Worm (Caenorhabditis elegans) whole organism, L4 larva: Measurements from ENCODE around the gene dsl-6.
"Not testable (repeated sequence)": the region's sequence is repeated elsewhere in the genome, so short reads cannot be mapped to it uniquely, and the experiment has no call there.

Source experiments
- D1046.2 ChIP-seq: fragments of 200-800 bp; sonication (Bioruptor generic); IDR thresholded peaks from 2 replicates; pipeline ENCODE4 v1.3.6; 2022; ENCODE audit warnings: missing genetic modification characterization, missing compliant biosample characterization
- F26F4.8 ChIP-seq: fragments of 200-800 bp; sonication (Bioruptor generic); conservative IDR thresholded peaks from 2 replicates; pipeline ENCODE4 v1.3.6; 2022; ENCODE audit warnings: missing genetic modification characterization, missing compliant biosample characterization
- F49E8.2 ChIP-seq: sonication (generic microtip); optimal IDR thresholded peaks from 2 replicates; lab custom pipeline; 2016; ENCODE audit warnings: missing compliant biosample characterization, mild to moderate bottlenecking, missing genetic modification characterization, borderline replicate concordance
- Y105C5A.15 ChIP-seq: fragments of 200-800 bp; sonication (Bioruptor generic); IDR thresholded peaks from 2 replicates; pipeline ENCODE4 v1.3.6; 2022; ENCODE audit warnings: missing genetic modification characterization, missing compliant biosample characterization
- Y48G9A.11 ChIP-seq: fragments of 200-800 bp; sonication (Bioruptor generic); IDR thresholded peaks from 2 replicates; pipeline ENCODE4 v1.3.6; 2022; ENCODE audit warnings: missing genetic modification reagents, missing genetic modification characterization, missing compliant biosample characterization
- Y5F2A.4 ChIP-seq: fragments of 200-800 bp; sonication (Bioruptor generic); optimal IDR thresholded peaks from 2 replicates; lab custom pipeline; 2018; ENCODE audit warnings: mild to moderate bottlenecking, missing genetic modification characterization, missing compliant biosample characterization
- arid-1 ChIP-seq: fragments of 200-800 bp; sonication (Bioruptor generic); conservative IDR thresholded peaks from 2 replicates; pipeline ENCODE4 v1.3.6; 2022; ENCODE audit warnings: missing genetic modification reagents, missing genetic modification characterization, missing compliant biosample characterization
- ceh-32 ChIP-seq: sonication (generic microtip); optimal IDR thresholded peaks from 2 replicates; lab custom pipeline; 2016; ENCODE audit warnings: mild to moderate bottlenecking, missing genetic modification characterization, missing compliant biosample characterization; ENCODE audit not compliant: poor library complexity
- ctbp-1 ChIP-seq: fragments of 200-800 bp; sonication (Bioruptor generic); IDR thresholded peaks from 2 replicates; pipeline ENCODE4 v1.3.6; 2022; ENCODE audit warnings: missing genetic modification reagents, missing genetic modification characterization, missing compliant biosample characterization
- daf-19 ChIP-seq: fragments of 200-800 bp; sonication (Bioruptor generic); conservative IDR thresholded peaks from 2 replicates; pipeline ENCODE4 v1.3.6; 2022; ENCODE audit warnings: missing genetic modification characterization, missing compliant biosample characterization
- dmd-8 ChIP-seq: fragments of 200-800 bp; sonication (Bioruptor generic); IDR thresholded peaks from 2 replicates; pipeline ENCODE4 v1.3.6; 2022; ENCODE audit warnings: missing genetic modification characterization, missing compliant biosample characterization
- fos-1 ChIP-seq: fragments of 150-350 bp; optimal IDR thresholded peaks from 2 replicates; lab custom pipeline; 2014; ENCODE audit warnings: missing biosample characterization, missing genetic modification characterization
- lim-7 ChIP-seq: fragments of 200-800 bp; sonication (Bioruptor generic); IDR thresholded peaks from 2 replicates; pipeline ENCODE4 v1.3.6; 2022; ENCODE audit warnings: missing genetic modification characterization, missing compliant biosample characterization
- lin-38 ChIP-seq: fragments of 200-800 bp; sonication (Bioruptor generic); IDR thresholded peaks from 2 replicates; pipeline ENCODE4 v1.3.6; 2022; ENCODE audit warnings: missing genetic modification reagents, missing genetic modification characterization, missing compliant biosample characterization
- mdt-29 ChIP-seq: fragments of 200-800 bp; sonication (Bioruptor generic); IDR thresholded peaks from 2 replicates; pipeline ENCODE4 v1.3.6; 2022; ENCODE audit warnings: missing genetic modification reagents, missing genetic modification characterization, missing compliant biosample characterization
- mes-2 ChIP-seq: sonication (generic microtip); optimal IDR thresholded peaks from 2 replicates; lab custom pipeline; 2016; ENCODE audit warnings: missing genotype, mild to moderate bottlenecking, missing genetic modification characterization, missing compliant biosample characterization; ENCODE audit not compliant: poor library complexity, severe bottlenecking
- nhr-6 ChIP-seq: fragments of 150-350 bp; optimal IDR thresholded peaks from 2 replicates; lab custom pipeline; 2014; ENCODE audit warnings: missing biosample characterization, missing genetic modification characterization
- pha-4 ChIP-seq, 2 experiments: fragments of 150-350 bp in 1 of 2; fragments of 200-800 bp in 1 of 2; sonication (Bioruptor generic) in 1 of 2; IDR thresholded peaks in 1 of 2; optimal IDR thresholded peaks in 1 of 2; 2 replicates each; pipeline versions ENCODE4 v1.3.6 to Lab custom; 2014 to 2022; ENCODE audit warnings: missing genetic modification characterization in 2 of 2, missing genetic modification reagents in 2 of 2, missing biosample characterization in 1 of 2, missing compliant biosample characterization in 1 of 2
- pqm-1 ChIP-seq: sonication (generic microtip); optimal IDR thresholded peaks from 2 replicates; lab custom pipeline; 2017; ENCODE audit warnings: missing biosample characterization, missing genetic modification characterization
- snpc-1.2 ChIP-seq: fragments of 200-800 bp; sonication (Bioruptor generic); IDR thresholded peaks from 2 replicates; pipeline ENCODE4 v1.3.6; 2022; ENCODE audit warnings: missing genetic modification reagents, missing genetic modification characterization, missing compliant biosample characterization
- unc-130 ChIP-seq: sonication (generic microtip); optimal IDR thresholded peaks from 2 replicates; lab custom pipeline; 2016; ENCODE audit warnings: missing genetic modification reagents, missing genetic modification characterization, missing compliant biosample characterization
- unc-62 ChIP-seq, 3 experiments: fragments of 150-350 bp in 1 of 3; sonication (generic microtip); optimal IDR thresholded peaks in 2 of 3; peaks in 1 of 3; 1 replicate in 1 of 3; 2 replicates in 2 of 3; lab custom pipeline; 2014 to 2017; ENCODE audit warnings: missing biosample characterization in 3 of 3, missing genetic modification characterization in 3 of 3, missing genetic modification reagents in 3 of 3, missing genotype in 1 of 3
- vab-7 ChIP-seq: fragments of 200-800 bp; sonication (Bioruptor generic); IDR thresholded peaks from 2 replicates; pipeline ENCODE4 v1.3.6; 2022; ENCODE audit warnings: missing genetic modification reagents, missing genetic modification characterization, missing compliant biosample characterization
- zfp-3 ChIP-seq: fragments of 200-800 bp; sonication (Bioruptor generic); conservative IDR thresholded peaks from 2 replicates; pipeline ENCODE4 v1.3.6; 2022; ENCODE audit warnings: missing genetic modification reagents, missing genetic modification characterization, missing compliant biosample characterization

dsl-6 gene

DNA sequence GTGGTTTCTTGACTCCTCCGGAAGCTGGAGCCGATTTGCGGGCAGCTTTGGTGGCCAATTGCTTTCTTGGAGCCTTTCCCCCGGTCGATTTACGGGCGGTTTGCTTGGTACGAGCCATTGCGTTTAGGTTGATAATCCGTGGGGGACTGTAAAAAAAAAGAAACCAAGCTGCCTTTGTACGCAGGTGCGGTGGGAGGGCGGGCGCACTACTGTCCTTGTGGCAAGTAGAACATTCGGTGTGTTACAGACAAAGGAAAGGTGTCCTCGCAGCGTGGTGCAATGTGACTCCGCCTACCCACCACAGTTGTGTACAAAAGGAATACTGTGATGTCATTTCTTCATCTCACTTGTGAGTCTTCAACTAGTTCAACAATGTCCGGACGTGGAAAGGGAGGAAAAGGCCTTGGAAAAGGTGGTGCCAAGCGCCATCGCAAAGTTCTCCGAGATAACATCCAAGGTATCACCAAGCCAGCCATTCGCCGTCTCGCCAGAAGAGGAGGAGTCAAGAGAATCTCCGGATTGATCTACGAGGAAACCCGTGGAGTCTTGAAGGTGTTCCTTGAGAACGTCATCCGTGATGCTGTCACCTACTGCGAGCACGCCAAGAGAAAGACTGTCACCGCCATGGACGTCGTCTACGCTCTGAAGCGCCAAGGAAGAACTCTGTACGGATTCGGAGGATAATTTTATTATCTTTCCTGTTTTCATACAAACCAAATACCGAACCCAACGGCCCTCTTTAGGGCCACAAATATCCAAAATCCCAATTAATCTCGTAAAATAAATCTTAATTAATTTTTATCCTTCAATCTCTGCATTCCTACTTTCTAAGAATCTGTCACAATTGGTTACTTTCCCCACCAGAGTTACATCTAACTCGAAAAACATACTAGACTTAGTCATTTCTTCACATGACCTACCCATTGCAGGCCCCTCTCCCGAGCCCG is 8.9 kb upstream of the dsl-6 start, which contains the start of the genes his-63 and his-64:
Gene his-63, minus strand, starts transcription at position 118 of the 947 bp plus-strand sequence.
Gene his-64, plus strand, starts transcription at position 373 of the 947 bp plus-strand sequence.
- TF ChIP-seq ctbp-1: 0 out of 2 replicates have a peak, but pooled peaks have one; percentile 17
- TF ChIP-seq F49E8.2 (tag; lab: Kevin White, UChicago): peak; percentile 25
- TF ChIP-seq lim-7: peak; percentile 32; the same call in 1 of the 2 replicates
- TF ChIP-seq nhr-6 (tag; lab: Kevin White, UChicago): peak; percentile 12
- TF ChIP-seq mes-2 (tag; lab: Kevin White, UChicago): peak; percentile 45
- 0 out of 2 replicates have a peak, but pooled peaks have one; percentile 8 for TF ChIP-seq pha-4 (GFP tag; IDR thresholded peaks at IDR 0.05; lab: Robert Waterston, UW)
- TF ChIP-seq pha-4 (tag; optimal IDR thresholded peaks at IDR 0.05; lab: Kevin White, UChicago): not testable (repeated sequence)
- TF ChIP-seq lin-38: peak; percentile 55; the same call in 1 of the 2 replicates
- TF ChIP-seq F26F4.8 (GFP tag; lab: Robert Waterston, UW): 0 out of 2 replicates have a peak, but pooled peaks have one; percentile 56
- peak; percentile 74 for TF ChIP-seq Y48G9A.11 (GFP tag; lab: Robert Waterston, UW)
- TF ChIP-seq snpc-1.2 (GFP tag; lab: Robert Waterston, UW): peak; percentile 78
- 0 out of 2 replicates have a peak, but pooled peaks have one; percentile 49 for TF ChIP-seq Y105C5A.15 (GFP tag; lab: Robert Waterston, UW)

- TF ChIP-seq arid-1 (GFP tag; lab: Robert Waterston, UW) (0 out of 2 replicates have a peak, but pooled peaks have one; percentile 17), snpc-1.2 (GFP tag; lab: Robert Waterston, UW) (peak; percentile 50; the same call in 1 of the 2 replicates), lin-38 (peak; percentile 33; the same call in 1 of the 2 replicates), dmd-8 (GFP tag; lab: Robert Waterston, UW) (0 out of 2 replicates have a peak, but pooled peaks have one; percentile 7)
These were observed 8.0 kb upstream of the dsl-6 start for ce11 chrIV:11406127-11406526.

ce11 chrIV:11403288-11403991 is 5.3 kb upstream of the dsl-6 start, which contains the start of the genes memi-3 and cyp-31A2:
Gene memi-3, minus strand, starts transcription at chrIV:11403338.
Gene cyp-31A2, plus strand, starts transcription at chrIV:11403961.
- TF ChIP-seq unc-62 (GFP tag; optimal IDR thresholded peaks at IDR 0.05 in 1 of 2; lab: Kevin White, UChicago): peak in 1 of 2 experiments; percentile 34
- TF ChIP-seq unc-62 (tag; optimal IDR thresholded peaks at IDR 0.05; lab: Kevin White, UChicago): no peak
- peak; percentile 11 for TF ChIP-seq unc-130
- TF ChIP-seq zfp-3 (GFP tag; lab: Robert Waterston, UW): no peak
- TF ChIP-seq, all 104 proteins: peak for 2

DNA sequence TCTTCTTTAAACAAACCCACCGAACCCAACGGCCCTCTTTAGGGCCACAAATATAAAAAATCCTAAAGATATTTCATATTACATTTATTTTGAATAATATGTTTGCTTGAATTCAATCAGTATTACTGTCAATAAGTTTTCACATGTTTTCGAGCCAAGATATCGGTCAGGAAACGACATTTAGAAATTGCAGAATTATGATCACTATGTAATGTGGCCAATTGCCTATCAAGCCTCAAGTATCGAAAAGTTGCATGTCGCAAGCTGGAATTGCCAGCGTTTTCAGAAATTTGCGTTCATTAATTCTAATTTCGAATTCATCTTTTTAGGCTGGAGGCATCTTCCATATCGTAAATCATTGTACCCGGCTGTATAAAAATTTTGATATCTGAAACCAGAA is 3.4 kb upstream of the dsl-6 start:
- TF ChIP-seq pqm-1 (tag; lab: Kevin White, UChicago) (no peak), ceh-32 (tag; lab: Kevin White, UChicago) (no peak), vab-7 (GFP tag; lab: Robert Waterston, UW) (0 out of 2 replicates have a peak, but pooled peaks have one; percentile 25), Y5F2A.4 (GFP tag; lab: Kevin White, UChicago) (no peak), daf-19 (GFP tag; lab: Robert Waterston, UW) (peak; percentile 68), dmd-8 (GFP tag; lab: Robert Waterston, UW) (peak; percentile 52; the same call in 1 of the 2 replicates), lim-7 (0 out of 2 replicates have a peak, but pooled peaks have one; percentile 17), pha-4 (GFP tag; IDR thresholded peaks at IDR 0.05; lab: Robert Waterston, UW) (0 out of 2 replicates have a peak, but pooled peaks have one; percentile 26), pha-4 (tag; optimal IDR thresholded peaks at IDR 0.05; lab: Kevin White, UChicago) (no peak), fos-1 (tag; lab: Kevin White, UChicago) (no peak), D1046.2 (GFP tag; lab: Robert Waterston, UW) (0 out of 2 replicates have a peak, but pooled peaks have one; percentile 22), lin-38 (peak; percentile 58), F49E8.2 (tag; lab: Kevin White, UChicago) (peak; percentile 69)
- TF ChIP-seq, all 104 proteins: peak for 8

DNA sequence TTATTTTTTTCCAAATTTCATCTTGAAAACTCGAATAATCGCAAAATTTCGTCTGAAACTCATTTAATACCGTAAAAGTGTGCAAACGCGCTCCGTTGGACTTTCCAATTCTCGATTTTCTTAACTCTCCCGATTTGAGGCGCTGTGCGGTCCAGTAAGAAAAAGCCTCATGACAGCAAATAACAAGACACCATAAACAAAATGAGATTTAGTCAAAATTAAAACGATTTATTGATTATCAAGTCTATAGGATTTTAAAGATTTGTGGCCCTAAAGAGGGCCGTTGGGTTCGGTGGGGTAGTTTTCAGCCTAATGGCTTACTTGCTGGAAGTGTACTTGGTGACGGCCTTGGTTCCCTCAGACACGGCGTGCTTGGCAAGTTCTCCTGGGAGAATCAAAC is 2.0 kb upstream of the dsl-6 start:
- TF ChIP-seq F26F4.8 (GFP tag; lab: Robert Waterston, UW): 0 out of 2 replicates have a peak, but pooled peaks have one; percentile 22
- peak; percentile 68 for TF ChIP-seq snpc-1.2 (GFP tag; lab: Robert Waterston, UW)
- peak; percentile 55; the same call in 1 of the 2 replicates for TF ChIP-seq Y48G9A.11 (GFP tag; lab: Robert Waterston, UW)
- 0 out of 2 replicates have a peak, but pooled peaks have one; percentile 9 for TF ChIP-seq vab-7 (GFP tag; lab: Robert Waterston, UW)
- TF ChIP-seq dmd-8 (GFP tag; lab: Robert Waterston, UW): peak; percentile 68; the same call in 1 of the 2 replicates
- peak; percentile 41; the same call in 1 of the 2 replicates for TF ChIP-seq mdt-29 (GFP tag; lab: Robert Waterston, UW)
- peak; percentile 85 for TF ChIP-seq lin-38
- TF ChIP-seq Y105C5A.15 (GFP tag; lab: Robert Waterston, UW): peak; percentile 39; the same call in 1 of the 2 replicates
- 0 out of 2 replicates have a peak, but pooled peaks have one; percentile 9 for TF ChIP-seq arid-1 (GFP tag; lab: Robert Waterston, UW)
